Worm (Caenorhabditis elegans): ENCODE results near the gene T23F2.5.

T23F2.5 gene

DNA sequence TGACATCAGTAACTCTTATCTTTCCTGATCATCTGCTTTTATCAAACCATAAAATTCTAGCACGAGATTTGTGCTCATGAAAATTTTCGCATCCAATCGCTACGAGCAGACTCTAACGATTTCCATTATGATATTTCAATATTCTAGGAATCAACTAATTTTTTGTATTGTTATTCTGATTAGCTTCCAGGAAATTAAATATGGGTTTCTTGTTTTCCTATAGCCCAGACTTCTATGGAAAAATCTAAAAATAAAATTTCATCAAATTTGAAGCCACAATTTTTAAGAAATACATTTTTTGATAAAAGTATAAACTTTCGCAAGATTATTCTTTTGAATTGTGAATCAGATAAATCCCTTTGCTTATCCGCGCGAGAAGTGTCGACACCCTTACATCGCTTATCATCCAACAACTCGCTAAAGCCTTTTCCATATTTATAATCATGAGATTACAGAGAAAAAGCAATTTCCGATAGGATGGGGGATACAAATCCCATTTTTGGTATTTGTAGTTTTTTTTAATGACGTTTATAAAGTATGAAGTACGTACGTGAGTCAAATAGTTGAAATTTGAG is 38.2 kb upstream of the T23F2.5 start:
- TF ChIP-seq F57A8.1 (GFP tag; optimal IDR thresholded peaks at IDR 0.05): no peak
- TF ChIP-seq snpc-1.3 (tag; optimal IDR thresholded peaks at IDR 0.05; ENCODE audit: insufficient read depth): no peak
- no peak for TF ChIP-seq rcor-1 (GFP tag; IDR thresholded peaks at IDR 0.05)
- no peak for TF ChIP-seq ZK185.1 (tag; optimal IDR thresholded peaks at IDR 0.05; ENCODE audit: poor library complexity, severe bottlenecking)
- TF ChIP-seq ztf-18 (tag; optimal IDR thresholded peaks at IDR 0.05): no peak
- TF ChIP-seq ceh-91 (GFP tag; IDR thresholded peaks at IDR 0.05): no peak
- TF ChIP-seq F57C9.4 (tag; optimal IDR thresholded peaks at IDR 0.05): no peak
- no peak for TF ChIP-seq T07F8.4 (tag; optimal IDR thresholded peaks at IDR 0.05)
- no peak for TF ChIP-seq B0035.1 (tag; optimal IDR thresholded peaks at IDR 0.05)
- no peak for TF ChIP-seq T26A5.8 (tag; optimal IDR thresholded peaks at IDR 0.05)
- TF ChIP-seq bed-2 (GFP tag; IDR thresholded peaks at IDR 0.05): no peak
- no peak for TF ChIP-seq akir-1 (GFP tag; optimal IDR thresholded peaks at IDR 0.05)
- no peak for TF ChIP-seq attf-3 (GFP tag; conservative IDR thresholded peaks at IDR 0.05)
- TF ChIP-seq fkh-3 (tag; optimal IDR thresholded peaks at IDR 0.05): no peak
- no peak for TF ChIP-seq chd-7 (tag; optimal IDR thresholded peaks at IDR 0.05)
- TF ChIP-seq lin-40 (tag; optimal IDR thresholded peaks at IDR 0.05): no peak
- TF ChIP-seq B0336.3 (GFP tag; IDR thresholded peaks at IDR 0.05): no peak
- no peak for TF ChIP-seq F37B4.10 (GFP tag; IDR thresholded peaks at IDR 0.05)
- TF ChIP-seq madf-6 (GFP tag; IDR thresholded peaks at IDR 0.05): no peak
- TF ChIP-seq ceh-27 (GFP tag; optimal IDR thresholded peaks at IDR 0.05): no peak

DNA sequence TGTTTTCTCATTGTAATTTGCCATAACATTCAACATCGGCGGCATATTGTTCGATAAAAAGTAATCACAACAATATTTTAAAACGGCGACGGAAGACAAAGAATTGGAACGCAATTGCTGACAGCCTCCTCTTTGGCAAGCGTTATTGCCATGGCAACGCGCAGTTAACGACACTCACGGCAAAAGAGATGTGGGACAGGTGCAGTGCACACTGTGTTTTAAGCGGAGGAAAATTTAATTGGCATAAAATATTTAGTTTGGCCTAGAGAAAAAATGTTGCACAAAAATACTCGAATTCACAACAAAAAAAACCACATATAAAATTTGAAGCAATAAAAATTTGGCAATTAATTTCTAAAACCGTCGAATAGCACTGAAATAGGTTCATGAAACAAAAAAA is 35.7 kb upstream of the T23F2.5 start, which contains the start of gene ifta-1:
ifta-1 (minus strand) TSS at position 101 of the 400 bp plus-strand sequence.
- TF ChIP-seq nhr-120 (GFP tag; IDR thresholded peaks at IDR 0.05) (no peak), ztf-6 (GFP tag; IDR thresholded peaks at IDR 0.05) (no peak), attf-5 (GFP tag; optimal IDR thresholded peaks at IDR 0.05) (no peak), unc-62 (GFP tag; optimal IDR thresholded peaks at IDR 0.05) (no peak), madf-3 (GFP tag; IDR thresholded peaks at IDR 0.05) (no peak), zim-3 (tag; optimal IDR thresholded peaks at IDR 0.05) (no peak), ccch-3 (GFP tag; optimal IDR thresholded peaks at IDR 0.05) (no peak), madf-8 (GFP tag; conservative IDR thresholded peaks at IDR 0.05) (no peak), Y53F4B.3 (GFP tag; IDR thresholded peaks at IDR 0.05) (no peak), F57C9.4 (tag; optimal IDR thresholded peaks at IDR 0.05) (no peak), athp-1 (tag; optimal IDR thresholded peaks at IDR 0.05) (no peak), nfya-2 (GFP tag; IDR thresholded peaks at IDR 0.05) (no peak), snpc-1.3 (tag; optimal IDR thresholded peaks at IDR 0.05; ENCODE audit: insufficient read depth) (no peak), aptf-2 (GFP tag; conservative IDR thresholded peaks at IDR 0.05) (no peak), ets-4 (GFP tag; optimal IDR thresholded peaks at IDR 0.05) (no peak)

- TF ChIP-seq nhr-80 (tag; optimal IDR thresholded peaks at IDR 0.05) (no peak), dpff-1 (tag; optimal IDR thresholded peaks at IDR 0.05) (no peak), F39B2.1 (GFP tag; IDR thresholded peaks at IDR 0.05) (no peak), snpc-4 (GFP tag; optimal IDR thresholded peaks at IDR 0.05) (peak; percentile 18), snpc-4 (tag; optimal IDR thresholded peaks at IDR 0.05) (peak in 2 of 4 experiments; percentile 50 to 69), snpc-1.1 (tag; optimal IDR thresholded peaks at IDR 0.05; ENCODE audit: insufficient read depth) (peak; percentile 84)
Observed at ce11 chrX:5547828-5548227, 30.9 kb upstream of the T23F2.5 start.
